Worm (Caenorhabditis elegans) whole organism, L1 larva: ENCODE results near the gene gst-41.
A peak's percentile ranks its signal among the peaks of the same experiment; 100 is the strongest.

Experiments used
- C04F5.9 ChIP-seq: sonication (generic microtip); optimal IDR thresholded peaks from 2 replicates; lab custom pipeline; 2016; ENCODE audit warnings: missing genetic modification characterization, missing compliant biosample characterization
- C34B4.2 ChIP-seq: sonication (generic microtip); optimal IDR thresholded peaks from 2 replicates; lab custom pipeline; 2017; ENCODE audit warnings: mild to moderate bottlenecking, missing genetic modification characterization, missing compliant biosample characterization
- Y116A8C.19 ChIP-seq: sonication (generic microtip); optimal IDR thresholded peaks from 2 replicates; lab custom pipeline; 2016; ENCODE audit warnings: missing compliant biosample characterization, missing genetic modification characterization, borderline replicate concordance
- alr-1 ChIP-seq: fragments of 200-800 bp; sonication (Bioruptor generic); optimal IDR thresholded peaks from 2 replicates; lab custom pipeline; 2018; ENCODE audit warnings: borderline replicate concordance, mild to moderate bottlenecking, missing genetic modification characterization, missing compliant biosample characterization
- blmp-1 ChIP-seq: fragments of 150-350 bp; optimal IDR thresholded peaks from 2 replicates; lab custom pipeline; 2014; ENCODE audit warnings: missing biosample characterization, missing genetic modification characterization
- ceh-63 ChIP-seq: fragments of 200-800 bp; sonication (Bioruptor generic); optimal IDR thresholded peaks from 2 replicates; lab custom pipeline; 2018; ENCODE audit warnings: mild to moderate bottlenecking, missing genetic modification characterization, missing compliant biosample characterization
- ces-1 ChIP-seq: fragments of 150-350 bp; optimal IDR thresholded peaks from 2 replicates; lab custom pipeline; 2014; ENCODE audit warnings: missing biosample characterization, missing genetic modification reagents, missing genetic modification characterization
- efl-1 ChIP-seq, 4 experiments: fragments of 150-350 bp; optimal IDR thresholded peaks in 3 of 4; peaks in 1 of 4; 1 replicate in 1 of 4; 2 replicates in 3 of 4; lab custom pipeline; 2014; ENCODE audit warnings: missing biosample characterization in 2 of 4, missing genetic modification characterization in 2 of 4, missing genetic modification reagents in 2 of 4
- elt-2 ChIP-seq: sonication (generic microtip); optimal IDR thresholded peaks from 2 replicates; lab custom pipeline; 2016; ENCODE audit warnings: missing genetic modification characterization, mild to moderate bottlenecking, inconsistent platforms, missing compliant biosample characterization, missing genetic modification reagents
- elt-3 ChIP-seq, 6 experiments: fragments of 150-350 bp in 1 of 6; sonication (generic microtip); optimal IDR thresholded peaks; 2 replicates each; lab custom pipeline; 2017 to 2018; ENCODE audit warnings: missing biosample characterization in 6 of 6, missing genetic modification characterization in 6 of 6, inconsistent platforms in 1 of 6
- ets-5 ChIP-seq: fragments of 200-800 bp; sonication (Bioruptor generic); IDR thresholded peaks from 2 replicates; pipeline ENCODE4 v1.3.6; 2022; ENCODE audit warnings: missing genetic modification characterization, missing compliant biosample characterization
- fkh-8 ChIP-seq: sonication (generic microtip); optimal IDR thresholded peaks from 2 replicates; lab custom pipeline; 2016; ENCODE audit warnings: mild to moderate bottlenecking, missing genetic modification characterization, missing compliant biosample characterization
- grh-1 ChIP-seq: fragments of 200-800 bp; sonication (Bioruptor generic); IDR thresholded peaks from 2 replicates; pipeline ENCODE4 v1.3.6; 2022; ENCODE audit warnings: missing genetic modification reagents, missing genetic modification characterization, missing compliant biosample characterization
- hpl-2 ChIP-seq: fragments of 150-350 bp; optimal IDR thresholded peaks from 2 replicates; lab custom pipeline; 2014; ENCODE audit warnings: missing biosample characterization, missing genetic modification reagents, missing genetic modification characterization
- isw-1 ChIP-seq: fragments of 200-800 bp; sonication (Bioruptor generic); IDR thresholded peaks from 2 replicates; pipeline ENCODE4 v1.3.6; 2022; ENCODE audit warnings: missing genetic modification characterization, missing compliant biosample characterization
- lin-39 ChIP-seq: fragments of 150-350 bp; optimal IDR thresholded peaks from 2 replicates; lab custom pipeline; 2014; ENCODE audit warnings: missing biosample characterization, missing genetic modification reagents, missing genetic modification characterization
- lir-3 ChIP-seq: sonication (generic microtip); optimal IDR thresholded peaks from 2 replicates; lab custom pipeline; 2016; ENCODE audit warnings: mild to moderate bottlenecking, missing genetic modification characterization, moderate library complexity, missing compliant biosample characterization; ENCODE audit not compliant: poor library complexity
- mep-1 ChIP-seq: fragments of 150-350 bp; optimal IDR thresholded peaks from 2 replicates; lab custom pipeline; 2014; ENCODE audit warnings: missing biosample characterization, missing genetic modification characterization
- nhr-237 ChIP-seq: fragments of 150-350 bp; optimal IDR thresholded peaks from 2 replicates; lab custom pipeline; 2014; ENCODE audit warnings: missing biosample characterization, missing genetic modification characterization
- nhr-28 ChIP-seq: fragments of 150-350 bp; optimal IDR thresholded peaks from 2 replicates; lab custom pipeline; 2014; ENCODE audit warnings: missing biosample characterization, missing genetic modification characterization
- nhr-71 ChIP-seq: sonication (generic microtip); optimal IDR thresholded peaks from 2 replicates; lab custom pipeline; 2016; ENCODE audit warnings: mild to moderate bottlenecking, missing genetic modification characterization, moderate library complexity, missing compliant biosample characterization
- nhr-76 ChIP-seq: sonication (generic microtip); optimal IDR thresholded peaks from 2 replicates; lab custom pipeline; 2017; ENCODE audit warnings: missing biosample characterization, missing genetic modification characterization
- nhr-84 ChIP-seq: sonication (generic microtip); optimal IDR thresholded peaks from 2 replicates; lab custom pipeline; 2017; ENCODE audit warnings: missing biosample characterization, missing genetic modification characterization
- nhr-90 ChIP-seq: sonication (generic microtip); optimal IDR thresholded peaks from 2 replicates; lab custom pipeline; 2016; ENCODE audit warnings: mild to moderate bottlenecking, missing genetic modification characterization, missing compliant biosample characterization; ENCODE audit not compliant: poor library complexity
- pax-3 ChIP-seq: fragments of 200-800 bp; sonication (Bioruptor generic); optimal IDR thresholded peaks from 2 replicates; lab custom pipeline; 2018; ENCODE audit warnings: mild to moderate bottlenecking, missing genetic modification characterization, moderate library complexity, missing compliant biosample characterization
- pqm-1 ChIP-seq: sonication (generic microtip); optimal IDR thresholded peaks from 3 replicates; lab custom pipeline; 2017; ENCODE audit warnings: missing biosample characterization, missing genetic modification characterization
- snpc-4 ChIP-seq: fragments of 150-350 bp; optimal IDR thresholded peaks from 2 replicates; lab custom pipeline; 2014; ENCODE audit warnings: missing biosample characterization, missing genetic modification characterization
- sox-4 ChIP-seq: sonication (generic microtip); optimal IDR thresholded peaks from 2 replicates; lab custom pipeline; 2016; ENCODE audit warnings: missing genetic modification characterization, missing compliant biosample characterization
- sptf-1 ChIP-seq: fragments of 150-350 bp; optimal IDR thresholded peaks from 2 replicates; lab custom pipeline; 2014; ENCODE audit warnings: missing biosample characterization, missing genetic modification characterization
- unc-30 ChIP-seq: sonication (generic microtip); optimal IDR thresholded peaks from 2 replicates; lab custom pipeline; 2017; ENCODE audit warnings: missing biosample characterization, missing genetic modification characterization
- unc-62 ChIP-seq: fragments of 150-350 bp; optimal IDR thresholded peaks from 2 replicates; lab custom pipeline; 2014; ENCODE audit warnings: missing biosample characterization, missing genetic modification reagents, missing genetic modification characterization
- vab-15 ChIP-seq: sonication (generic microtip); optimal IDR thresholded peaks from 2 replicates; lab custom pipeline; 2017; ENCODE audit warnings: missing genotype, mild to moderate bottlenecking, missing genetic modification characterization, missing compliant biosample characterization

The gst-41 gene

ce11 chrV:7374090-7374489, 25.0 kb downstream of the gst-41 start, which contains the start of gene srx-56:
Gene srx-56 (plus strand): TSS chrV:7374390.
- TF ChIP-seq grh-1 (GFP tag; lab: Robert Waterston, UW) = no peak
- TF ChIP-seq fkh-8 (tag; lab: Kevin White, UChicago) = peak; percentile 50
- TF ChIP-seq ceh-63 (GFP tag; lab: Kevin White, UChicago) = no peak
- no peak for TF ChIP-seq pax-3 (tag; lab: Kevin White, UChicago)
- no peak for TF ChIP-seq lir-3
- TF ChIP-seq elt-3 (tag; optimal IDR thresholded peaks at IDR 0.05; lab: Kevin White, UChicago) = no peak
- no peak for TF ChIP-seq alr-1

DNA sequence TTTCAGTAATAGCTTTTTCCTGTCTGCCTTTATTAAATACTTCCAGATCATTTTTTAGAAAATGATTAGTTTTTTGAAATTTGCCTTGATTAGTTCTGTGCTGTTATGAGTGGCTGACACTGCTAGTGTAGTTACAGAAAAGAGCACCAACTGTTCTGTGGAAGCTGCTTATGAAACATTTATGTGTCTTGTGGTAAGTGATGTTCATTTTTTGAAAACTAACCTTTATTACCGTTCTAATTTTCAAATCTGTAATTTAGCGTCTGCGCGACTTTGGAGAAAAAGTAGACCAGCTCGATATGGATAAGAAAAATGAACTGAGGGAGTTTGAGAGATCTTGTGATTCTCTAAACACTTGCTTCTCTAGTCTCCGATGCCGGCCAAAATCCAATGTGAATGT, 29.5 kb downstream of the gst-41 start, which contains the start of gene srj-14:
srj-14 (plus strand) TSS at position 131 of the 400 bp plus-strand sequence.
- no peak for TF ChIP-seq efl-1 (optimal IDR thresholded peaks at IDR 0.05; lab: Kevin White, UChicago)
- TF ChIP-seq efl-1 (GFP tag; optimal IDR thresholded peaks at IDR 0.05 in 1 of 2; lab: Kevin White, UChicago) = peak in 1 of 2 experiments; percentile 77
- TF ChIP-seq nhr-237 (tag; lab: Kevin White, UChicago) = no peak

- no peak for TF ChIP-seq unc-30 (tag; lab: Kevin White, UChicago)
- no peak for TF ChIP-seq vab-15 (tag; lab: Kevin White, UChicago)
- peak; percentile 5 for TF ChIP-seq nhr-71 (tag; lab: Kevin White, UChicago)
Observed at ce11 chrV:7364951-7365350, 34.2 kb downstream of the gst-41 start, which contains the start of gene exc-13. Gene exc-13 (plus strand): TSS chrV:7365251.

ce11 chrV:7364059-7364458, 35.0 kb downstream of the gst-41 start, which contains the start of gene cyp-35A2:
Gene cyp-35A2 (minus strand): TSS chrV:7364182.
- TF ChIP-seq grh-1 (GFP tag; lab: Robert Waterston, UW) = no peak
- TF ChIP-seq ces-1 (GFP tag; lab: Kevin White, UChicago) = no peak
- TF ChIP-seq elt-2 (tag; lab: Kevin White, UChicago) = peak; percentile 90
- TF ChIP-seq nhr-90 = no peak

- no peak for TF ChIP-seq efl-1 (optimal IDR thresholded peaks at IDR 0.05; lab: Kevin White, UChicago)
- peak in 1 of 2 experiments; percentile 37 for TF ChIP-seq efl-1 (GFP tag; optimal IDR thresholded peaks at IDR 0.05 in 1 of 2; lab: Kevin White, UChicago)
- no peak for TF ChIP-seq nhr-84 (tag; lab: Kevin White, UChicago)
- TF ChIP-seq, all 84 proteins: peak for 1
Observed at ce11 chrV:7361673-7362072, 37.4 kb downstream of the gst-41 start, which contains the start of gene cyp-35A1. Gene cyp-35A1 (minus strand): TSS chrV:7361773.

DNA sequence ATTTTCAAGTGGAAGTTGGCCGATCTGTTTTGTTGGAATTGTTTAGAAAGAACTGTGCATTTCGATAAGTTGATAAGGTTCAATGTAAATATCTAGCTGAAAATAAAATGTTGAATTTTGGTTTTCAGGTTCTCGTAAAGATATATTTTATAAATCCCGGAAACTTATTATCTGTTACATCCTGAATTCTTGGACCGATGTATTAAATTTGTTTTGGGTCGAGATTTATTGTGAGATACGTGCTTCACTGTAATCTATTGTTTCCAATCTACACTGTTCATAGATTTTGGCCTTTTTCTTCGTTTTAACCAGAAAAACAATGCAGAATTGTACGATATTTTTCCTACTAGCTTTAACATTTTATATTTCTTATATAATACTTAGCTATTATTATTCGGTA, 42.0 kb downstream of the gst-41 start, which contains the start of gene C03G6.6:
C03G6.6 (plus strand) TSS at position 301 of the 400 bp plus-strand sequence.
- TF ChIP-seq sox-4 (tag; lab: Kevin White, UChicago) (no peak), nhr-76 (tag; lab: Kevin White, UChicago) (no peak), blmp-1 (tag; lab: Kevin White, UChicago) (no peak), C04F5.9 (no peak), lin-39 (tag; lab: Kevin White, UChicago) (no peak)
- TF ChIP-seq, all 84 proteins: peak for 0

DNA sequence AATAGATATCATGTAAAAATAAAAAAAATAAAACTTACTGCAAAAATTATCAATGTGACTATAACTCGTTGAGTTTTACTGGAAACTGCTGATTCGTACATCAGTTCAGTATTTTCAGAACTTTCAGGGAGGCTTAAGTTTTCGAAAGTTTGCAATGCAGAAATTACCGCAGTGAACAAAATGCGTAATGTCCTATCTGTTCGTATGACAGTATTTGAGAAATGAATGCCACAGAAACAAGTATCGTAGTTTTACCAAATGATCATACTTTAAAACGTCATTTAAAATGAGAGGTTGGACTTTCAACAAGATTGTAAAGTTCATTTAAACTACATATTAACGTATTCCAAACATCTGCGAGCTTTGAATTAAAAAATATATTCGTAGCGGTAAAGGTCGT, 42.4 kb downstream of the gst-41 start, which contains the start of gene C03G6.21:
C03G6.21 (minus strand) TSS at position 101 of the 400 bp plus-strand sequence.
- TF ChIP-seq isw-1 (GFP tag; lab: Robert Waterston, UW) = no peak
- TF ChIP-seq snpc-4 = no peak
- no peak for TF ChIP-seq ets-5 (GFP tag; lab: Robert Waterston, UW)
- TF ChIP-seq C34B4.2 (tag; lab: Kevin White, UChicago) = no peak
- no peak for TF ChIP-seq mep-1 (tag; lab: Kevin White, UChicago)
- TF ChIP-seq sptf-1 (tag; lab: Kevin White, UChicago) = no peak
- no peak for TF ChIP-seq hpl-2
- no peak for TF ChIP-seq lin-39 (tag; lab: Kevin White, UChicago)
- TF ChIP-seq pqm-1 (tag; lab: Kevin White, UChicago) = no peak
- no peak for TF ChIP-seq Y116A8C.19 (tag; lab: Kevin White, UChicago)
- TF ChIP-seq unc-62 (GFP tag; lab: Kevin White, UChicago) = no peak
- no peak for TF ChIP-seq grh-1 (GFP tag; lab: Robert Waterston, UW)
- TF ChIP-seq nhr-71 (tag; lab: Kevin White, UChicago) = no peak
- no peak for TF ChIP-seq nhr-28
